Fruit fly (Drosophila melanogaster): ENCODE data around the gene CG33322.

The CG33322 gene

DNA sequence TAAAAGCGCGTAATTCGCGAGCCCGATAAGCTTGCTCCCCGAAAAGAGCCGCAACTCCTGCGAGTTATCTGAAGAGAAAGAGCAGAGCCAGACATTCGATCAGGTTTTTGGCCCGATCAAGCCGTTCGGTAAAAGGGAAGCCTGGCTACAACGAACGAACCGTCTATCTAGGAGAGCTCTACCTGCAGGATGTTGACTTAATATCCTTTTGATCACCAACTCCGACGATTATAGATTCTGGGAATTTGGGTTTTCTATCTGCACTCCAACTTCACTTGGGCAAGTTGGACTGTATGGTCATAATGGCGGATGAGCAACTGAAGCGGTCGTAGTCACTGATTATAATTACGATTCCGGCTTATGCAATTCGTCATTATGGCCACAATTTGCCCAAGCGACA, 13.8 kb downstream of the CG33322 start (continued):
- peak; percentile 20 for TF ChIP-seq CG11504 (tag; optimal IDR thresholded peaks at IDR 0.05)
- no peak; the same call in 1 of the 2 replicates for TF ChIP-seq CG10959 (GFP tag; IDR thresholded peaks at IDR 0.05)
- no peak for TF ChIP-seq CG7556 (GFP tag; optimal IDR thresholded peaks at IDR 0.05)
- TF ChIP-seq Rx (GFP tag; IDR thresholded peaks at IDR 0.05): 0 out of 2 replicates have a peak, but pooled peaks have one; percentile 14
- TF ChIP-seq Deaf1 (tag; optimal IDR thresholded peaks at IDR 0.05): no peak
- TF ChIP-seq Mrtf (GFP tag; IDR thresholded peaks at IDR 0.05): peak; percentile 45; the same call in 1 of the 3 replicates
- TF ChIP-seq usp (GFP tag; optimal IDR thresholded peaks at IDR 0.05): no peak
- TF ChIP-seq pnt (GFP tag; optimal IDR thresholded peaks at IDR 0.05): no peak
- peak; percentile 51; the same call in 1 of the 2 replicates for TF ChIP-seq Ptx1 (GFP tag; IDR thresholded peaks at IDR 0.05)
- no peak for TF ChIP-seq CG31365 (tag; optimal IDR thresholded peaks at IDR 0.05)
- no peak for TF ChIP-seq cad (GFP tag; optimal IDR thresholded peaks at IDR 0.05)
- no peak for TF ChIP-seq HLH3B (GFP tag; IDR thresholded peaks at IDR 0.05)
- no peak for TF ChIP-seq twi (tag; optimal IDR thresholded peaks at IDR 0.05)
- TF ChIP-seq CG18476 (GFP tag; optimal IDR thresholded peaks at IDR 0.05): no peak
- TF ChIP-seq CG32532 (GFP tag; IDR thresholded peaks at IDR 0.05): no peak
- no peak for TF ChIP-seq btn (GFP tag; optimal IDR thresholded peaks at IDR 0.05)
- TF ChIP-seq Atf-2 (GFP tag; optimal IDR thresholded peaks at IDR 0.05): no peak
- TF ChIP-seq CG33557 (GFP tag; optimal IDR thresholded peaks at IDR 0.05): no peak
- no peak for TF ChIP-seq disco-r (GFP tag; optimal IDR thresholded peaks at IDR 0.05)
- TF ChIP-seq chinmo (GFP tag; IDR thresholded peaks at IDR 0.05; ENCODE audit: partially characterized antibody): no peak
- no peak for TF ChIP-seq pan (optimal IDR thresholded peaks at IDR 0.05)
- peak in 1 of 2 experiments; percentile 52 for TF ChIP-seq pan (GFP tag; optimal IDR thresholded peaks at IDR 0.05 in 1 of 2, IDR thresholded peaks at IDR 0.05 in 1 of 2)
- no peak for TF ChIP-seq Mad (GFP tag; optimal IDR thresholded peaks at IDR 0.05)
- TF ChIP-seq CG4360 (GFP tag; IDR thresholded peaks at IDR 0.05): 0 out of 2 replicates have a peak, but pooled peaks have one; percentile 11
- TF ChIP-seq CG11695 (GFP tag; IDR thresholded peaks at IDR 0.05): no peak
- no peak for TF ChIP-seq CG3065 (GFP tag; optimal IDR thresholded peaks at IDR 0.05)
- TF ChIP-seq Adf1 (GFP tag; IDR thresholded peaks at IDR 0.05): no peak
- TF ChIP-seq Poxn (GFP tag; IDR thresholded peaks at IDR 0.05): no peak
- no peak for TF ChIP-seq CG8765 (GFP tag; IDR thresholded peaks at IDR 0.05)
- TF ChIP-seq klu (GFP tag; IDR thresholded peaks at IDR 0.05): no peak
- no peak for TF ChIP-seq bigmax (GFP tag; optimal IDR thresholded peaks at IDR 0.05)
- no peak for TF ChIP-seq Awh (GFP tag; IDR thresholded peaks at IDR 0.05)
- no peak for TF ChIP-seq ind (GFP tag; optimal IDR thresholded peaks at IDR 0.05)
- TF ChIP-seq CG11696 (GFP tag; IDR thresholded peaks at IDR 0.05): no peak
- no peak for TF ChIP-seq gsb (GFP tag; IDR thresholded peaks at IDR 0.05)
- TF ChIP-seq CG3281 (GFP tag; optimal IDR thresholded peaks at IDR 0.05): no peak
- TF ChIP-seq Sry-β (GFP tag; optimal IDR thresholded peaks at IDR 0.05): no peak
- no peak for TF ChIP-seq dpn (GFP tag; optimal IDR thresholded peaks at IDR 0.05)
- TF ChIP-seq ci (GFP tag; IDR thresholded peaks at IDR 0.05): no peak
- TF ChIP-seq CG10321 (GFP tag; IDR thresholded peaks at IDR 0.05): no peak
- TF ChIP-seq croc (GFP tag; conservative IDR thresholded peaks at IDR 0.05): no peak
- no peak for TF ChIP-seq CG9727 (GFP tag; optimal IDR thresholded peaks at IDR 0.05)
- peak; percentile 33; the same call in 1 of the 2 replicates for TF ChIP-seq Rfx (GFP tag; IDR thresholded peaks at IDR 0.05)
- TF ChIP-seq CG5953 (GFP tag; IDR thresholded peaks at IDR 0.05): no peak
- no peak for TF ChIP-seq Nf-YB (GFP tag; optimal IDR thresholded peaks at IDR 0.05)
- 0 out of 3 replicates have a peak, but pooled peaks have one; percentile 20 for TF ChIP-seq CG11560 (tag; IDR thresholded peaks at IDR 0.05)
- no peak for TF ChIP-seq eyg (GFP tag; optimal IDR thresholded peaks at IDR 0.05)
- TF ChIP-seq Drgx (GFP tag; IDR thresholded peaks at IDR 0.05): peak; percentile 83
- no peak for TF ChIP-seq sc (optimal IDR thresholded peaks at IDR 0.05)
- TF ChIP-seq sc (GFP tag; optimal IDR thresholded peaks at IDR 0.05): no peak
- no peak for TF ChIP-seq CG1603 (tag; optimal IDR thresholded peaks at IDR 0.05)
- TF ChIP-seq bbx (GFP tag; IDR thresholded peaks at IDR 0.05; ENCODE audit: partially characterized antibody): no peak
- no peak for TF ChIP-seq gcm (GFP tag; optimal IDR thresholded peaks at IDR 0.05)

Data from whole organism, embryonic.